Fruit fly (Drosophila melanogaster) whole organism, pupa: Measurements from ENCODE around the gene CG7368.

Experiments used
- CG8159 ChIP-seq: fragments of 200-800 bp; sonication (Bioruptor generic); optimal IDR thresholded peaks from 3 replicates; lab custom pipeline; 2018; ENCODE audit warnings: missing biosample characterization, mild to moderate bottlenecking, missing genetic modification characterization, moderate library complexity
- D1 ChIP-seq: fragments of 200-800 bp; sonication (Bioruptor generic); optimal IDR thresholded peaks from 2 replicates; lab custom pipeline; 2018; ENCODE audit warnings: missing biosample characterization, mild to moderate bottlenecking, missing genetic modification characterization, moderate library complexity
- EcR ChIP-seq: fragments of 200-800 bp; sonication (Bioruptor generic); optimal IDR thresholded peaks from 3 replicates; lab custom pipeline; 2019; ENCODE audit warnings: missing biosample characterization, missing genetic modification characterization, mild to moderate bottlenecking, moderate library complexity, missing genetic modification reagents
- Snoo ChIP-seq: fragments of 200-800 bp; sonication (Bioruptor generic); optimal IDR thresholded peaks from 3 replicates; lab custom pipeline; 2017; ENCODE audit warnings: missing biosample characterization, mild to moderate bottlenecking, missing genetic modification characterization, inconsistent platforms

dm6 chr3L:11556637-11557036, 40.4 kb upstream of the CG7368 start:
- TF ChIP-seq EcR (GFP tag; lab: Kevin White, UChicago) (no peak), D1 (tag; lab: Kevin White, UChicago) (no peak), Snoo (no peak), CG8159 (tag; lab: Kevin White, UChicago) (no peak)
